Worm (Caenorhabditis elegans): ENCODE measurements around the gene msp-3.

- TF ChIP-seq ref-1 (GFP tag; conservative IDR thresholded peaks at IDR 0.05) (no peak), ztf-29 (GFP tag; IDR thresholded peaks at IDR 0.05) (no peak), flt-1 (GFP tag; IDR thresholded peaks at IDR 0.05) (no peak), ztf-23 (GFP tag; IDR thresholded peaks at IDR 0.05) (no peak)
Measured at ce11 chrII:4758462-4758861, 27.6 kb downstream of the msp-3 start, which contains the start of gene F26G1.3.

All from whole organism, midembryonic.